Fruit fly (Drosophila melanogaster): ENCODE measurements around the gene Mur29B.

Gene Mur29B

dm6 chr2L:8384108-8384601, 32.2 kb downstream of the Mur29B start, which contains the start of the genes Dad1 and CG13384 (continued):
- TF ChIP-seq NfI (GFP tag; optimal IDR thresholded peaks at IDR 0.05) = peak; percentile 91
- TF ChIP-seq sqz (GFP tag; optimal IDR thresholded peaks at IDR 0.05) = peak; percentile 84
- peak; percentile 10; the same call in 1 of the 2 replicates for TF ChIP-seq Lim3 (GFP tag; IDR thresholded peaks at IDR 0.05)
- no peak for TF ChIP-seq z (GFP tag; IDR thresholded peaks at IDR 0.05)
- TF ChIP-seq sd (tag; optimal IDR thresholded peaks at IDR 0.05) = no peak
- peak; percentile 75 to 94 for TF ChIP-seq Hr51 (GFP tag; optimal IDR thresholded peaks at IDR 0.05)
- peak; percentile 57 for TF ChIP-seq CG12219 (GFP tag; optimal IDR thresholded peaks at IDR 0.05)
- TF ChIP-seq p53 (GFP tag; optimal IDR thresholded peaks at IDR 0.05) = no peak
- TF ChIP-seq grn (GFP tag; optimal IDR thresholded peaks at IDR 0.05) = peak; percentile 46
- TF ChIP-seq NFAT (GFP tag; IDR thresholded peaks at IDR 0.05) = peak; percentile 81
- TF ChIP-seq Dfd (GFP tag; optimal IDR thresholded peaks at IDR 0.05) = no peak
- peak; percentile 84 for TF ChIP-seq cas (GFP tag; IDR thresholded peaks at IDR 0.05)
- peak; percentile 91 for TF ChIP-seq CG7372 (GFP tag; IDR thresholded peaks at IDR 0.05)
- TF ChIP-seq CG42726 (GFP tag; IDR thresholded peaks at IDR 0.05; ENCODE audit: partially characterized antibody) = peak; percentile 49; the same call in 1 of the 2 replicates
- TF ChIP-seq unc-4 (GFP tag; IDR thresholded peaks at IDR 0.05; ENCODE audit: partially characterized antibody) = 0 out of 2 replicates have a peak, but pooled peaks have one; percentile 51
- TF ChIP-seq run (tag; optimal IDR thresholded peaks at IDR 0.05) = peak; percentile 83
- TF ChIP-seq D19A (tag; optimal IDR thresholded peaks at IDR 0.05) = peak; percentile 81
- TF ChIP-seq CG11085 (GFP tag; IDR thresholded peaks at IDR 0.05) = peak; percentile 91
- peak; percentile 96 for TF ChIP-seq dysf (GFP tag; IDR thresholded peaks at IDR 0.05)
- TF ChIP-seq E2f1 (GFP tag; IDR thresholded peaks at IDR 0.05) = peak; percentile 93
- peak; percentile 67 for TF ChIP-seq Mad (GFP tag; optimal IDR thresholded peaks at IDR 0.05)
- TF ChIP-seq zfh1 (GFP tag; IDR thresholded peaks at IDR 0.05) = peak; percentile 85
- peak; percentile 96 for TF ChIP-seq sug (tag; optimal IDR thresholded peaks at IDR 0.05)
- TF ChIP-seq tap (tag; optimal IDR thresholded peaks at IDR 0.05) = peak; percentile 90
- peak; percentile 97 for TF ChIP-seq Ptx1 (GFP tag; IDR thresholded peaks at IDR 0.05)
- peak; percentile 94 for TF ChIP-seq phol (tag; optimal IDR thresholded peaks at IDR 0.05)
- TF ChIP-seq CG6254 (GFP tag; optimal IDR thresholded peaks at IDR 0.05) = peak; percentile 71
- TF ChIP-seq tx (GFP tag; optimal IDR thresholded peaks at IDR 0.05) = peak; percentile 45
- peak; percentile 89 for TF ChIP-seq stc (GFP tag; IDR thresholded peaks at IDR 0.05)
- peak; percentile 85 for TF ChIP-seq Drgx (GFP tag; IDR thresholded peaks at IDR 0.05)
- TF ChIP-seq CG8281 (tag; optimal IDR thresholded peaks at IDR 0.05) = peak; percentile 82
- peak; percentile 33 for TF ChIP-seq CG1603 (tag; optimal IDR thresholded peaks at IDR 0.05)
- TF ChIP-seq CHES-1-like (GFP tag; optimal IDR thresholded peaks at IDR 0.05) = peak; percentile 54
- peak; percentile 86 for TF ChIP-seq CG11247 (GFP tag; IDR thresholded peaks at IDR 0.05)
- peak; percentile 92 for TF ChIP-seq bcd (GFP tag; optimal IDR thresholded peaks at IDR 0.05)
- peak; percentile 52 for TF ChIP-seq mirr (GFP tag; optimal IDR thresholded peaks at IDR 0.05)
- peak; percentile 40; the same call in 1 of the 3 replicates for TF ChIP-seq gce (GFP tag; IDR thresholded peaks at IDR 0.05)
- peak; percentile 85 for TF ChIP-seq CG18476 (GFP tag; optimal IDR thresholded peaks at IDR 0.05)
- TF ChIP-seq az2 (GFP tag; optimal IDR thresholded peaks at IDR 0.05) = peak; percentile 92
- peak in 1 of 3 experiments; percentile 93 for TF ChIP-seq lola (GFP tag; optimal IDR thresholded peaks at IDR 0.05)
- TF ChIP-seq Awh (GFP tag; IDR thresholded peaks at IDR 0.05) = peak; percentile 68
- TF ChIP-seq Ets97D (GFP tag; optimal IDR thresholded peaks at IDR 0.05) = peak; percentile 55
- TF ChIP-seq CG13123 (GFP tag; optimal IDR thresholded peaks at IDR 0.05) = peak; percentile 77
- TF ChIP-seq tio (GFP tag; optimal IDR thresholded peaks at IDR 0.05) = peak; percentile 88
- no peak for TF ChIP-seq eve (GFP tag; optimal IDR thresholded peaks at IDR 0.05)
- TF ChIP-seq Hr78 (GFP tag; optimal IDR thresholded peaks at IDR 0.05) = peak in 1 of 2 experiments; percentile 37
- TF ChIP-seq CG10274 (GFP tag; optimal IDR thresholded peaks at IDR 0.05) = peak; percentile 50
- TF ChIP-seq TFAM (GFP tag; optimal IDR thresholded peaks at IDR 0.05) = no peak
- peak; percentile 89 for TF ChIP-seq BtbVII (GFP tag; optimal IDR thresholded peaks at IDR 0.05)
- peak; percentile 63 for TF ChIP-seq zfh2 (GFP tag; optimal IDR thresholded peaks at IDR 0.05)
